Fruit fly (Drosophila melanogaster) Kc167 (cell line): Measurements from ENCODE around the gene CG5910.
A peak's percentile ranks its signal among the peaks of the same experiment; 100 is the strongest.

Experiments
- Myc ChIP-seq: fragments of >200 bp; optimal IDR thresholded peaks from 2 replicates; lab custom pipeline; 2017; ENCODE audit warnings: missing external identifiers
- Sin3A ChIP-seq: fragments of >200 bp; optimal IDR thresholded peaks from 2 replicates; lab custom pipeline; 2018; ENCODE audit warnings: missing external identifiers
- h ChIP-seq: fragments of >200 bp; optimal IDR thresholded peaks from 3 replicates; lab custom pipeline; 2018; ENCODE audit warnings: missing external identifiers
- insv ChIP-seq: fragments of >200 bp; optimal IDR thresholded peaks from 3 replicates; lab custom pipeline; 2018; ENCODE audit warnings: missing external identifiers
- psq ChIP-seq: fragments of >200 bp; optimal IDR thresholded peaks from 2 replicates; lab custom pipeline; 2017; ENCODE audit warnings: missing external identifiers
- ttk ChIP-seq: sonication (Bioruptor generic); optimal IDR thresholded peaks from 2 replicates; lab custom pipeline; 2017; ENCODE audit warnings: missing external identifiers

CG5910 gene

dm6 chr3L:20402665-20403492 is 39.3 kb upstream of the CG5910 start:
- TF ChIP-seq ttk = no peak
- no peak for TF ChIP-seq Sin3A (lab: Kevin White, UChicago)
- no peak for TF ChIP-seq h (lab: Kevin White, UChicago)
- TF ChIP-seq Myc = no peak
- TF ChIP-seq insv (lab: Kevin White, UChicago) = no peak
- peak; percentile 83 for TF ChIP-seq psq

- TF ChIP-seq psq (peak; percentile 45), ttk (no peak)
These were observed 38.5 kb upstream of the CG5910 start for dm6 chr3L:20403493-20404379.

dm6 chr3L:20404515-20404914 is 37.7 kb upstream of the CG5910 start:
- no peak for TF ChIP-seq insv (lab: Kevin White, UChicago)
- no peak for TF ChIP-seq psq
- no peak for TF ChIP-seq Myc
- TF ChIP-seq Sin3A (lab: Kevin White, UChicago) = no peak
- no peak for TF ChIP-seq ttk
- no peak for TF ChIP-seq h (lab: Kevin White, UChicago)

- TF ChIP-seq Myc (no peak), insv (lab: Kevin White, UChicago) (no peak), h (lab: Kevin White, UChicago) (no peak)
These were observed 36.8 kb upstream of the CG5910 start for dm6 chr3L:20405337-20405887.

dm6 chr3L:20405971-20406948 is 36.0 kb upstream of the CG5910 start:
- TF ChIP-seq Sin3A (lab: Kevin White, UChicago) = no peak
- TF ChIP-seq Myc = no peak
- no peak for TF ChIP-seq ttk
- no peak for TF ChIP-seq psq
- no peak for TF ChIP-seq h (lab: Kevin White, UChicago)
- TF ChIP-seq insv (lab: Kevin White, UChicago) = no peak

- TF ChIP-seq Sin3A (lab: Kevin White, UChicago) (no peak), Myc (no peak), h (lab: Kevin White, UChicago) (no peak), ttk (no peak), psq (no peak), insv (lab: Kevin White, UChicago) (no peak)
These were observed 31.9 kb upstream of the CG5910 start, which contains the start of gene CG13248 for dm6 chr3L:20410345-20410744. CG13248 (minus strand) TSS chr3L:20410566.

dm6 chr3L:20410780-20411179 is 31.4 kb upstream of the CG5910 start:
- no peak for TF ChIP-seq insv (lab: Kevin White, UChicago)
- no peak for TF ChIP-seq Myc
- TF ChIP-seq psq = no peak
- no peak for TF ChIP-seq h (lab: Kevin White, UChicago)
- no peak for TF ChIP-seq ttk
- TF ChIP-seq Sin3A (lab: Kevin White, UChicago) = no peak

dm6 chr3L:20413304-20413703 is 28.9 kb upstream of the CG5910 start, which contains the start of gene zye:
zye (plus strand) TSS chr3L:20413604.
- TF ChIP-seq insv (lab: Kevin White, UChicago) (no peak), Myc (no peak), h (lab: Kevin White, UChicago) (no peak), Sin3A (lab: Kevin White, UChicago) (no peak), ttk (no peak), psq (no peak)

dm6 chr3L:20425888-20426287 is 16.3 kb upstream of the CG5910 start, which contains the start of gene CG5282:
CG5282 (minus strand) TSS chr3L:20426071.
- no peak for TF ChIP-seq Sin3A (lab: Kevin White, UChicago)
- TF ChIP-seq Myc = no peak
- no peak for TF ChIP-seq insv (lab: Kevin White, UChicago)
- TF ChIP-seq h (lab: Kevin White, UChicago) = no peak
- no peak for TF ChIP-seq psq
- no peak for TF ChIP-seq ttk

- TF ChIP-seq ttk (no peak), Sin3A (lab: Kevin White, UChicago) (no peak), Myc (no peak), h (lab: Kevin White, UChicago) (no peak), psq (no peak), insv (lab: Kevin White, UChicago) (no peak)
These were observed 14.8 kb upstream of the CG5910 start, which contains the start of gene CG5274 for dm6 chr3L:20427449-20427848. CG5274 (minus strand) TSS chr3L:20427666.

dm6 chr3L:20430182-20430581 is 12.0 kb upstream of the CG5910 start, which contains the start of gene CG5262:
CG5262 (minus strand) TSS chr3L:20430475.
- no peak for TF ChIP-seq Myc
- no peak for TF ChIP-seq h (lab: Kevin White, UChicago)
- TF ChIP-seq Sin3A (lab: Kevin White, UChicago) = no peak
- TF ChIP-seq insv (lab: Kevin White, UChicago) = no peak
- no peak for TF ChIP-seq psq
- no peak for TF ChIP-seq ttk
